Fruit fly (Drosophila melanogaster) whole organism, embryonic: ENCODE data around the gene CG45487.

ENCODE experiments used
- Adf1 ChIP-seq: fragments of 200-800 bp; sonication (Bioruptor generic); IDR thresholded peaks from 2 replicates; pipeline ENCODE4 v1.3.6; 2022; ENCODE audit warnings: missing biosample characterization, missing genetic modification characterization
- CG10267 ChIP-seq: fragments of 200-800 bp; sonication (Bioruptor generic); optimal IDR thresholded peaks from 2 replicates; lab custom pipeline; 2018; ENCODE audit warnings: missing biosample characterization, mild to moderate bottlenecking, missing genetic modification characterization, moderate library complexity
- CG12744 ChIP-seq: fragments of 200-800 bp; sonication (Bioruptor generic); optimal IDR thresholded peaks from 2 replicates; lab custom pipeline; 2016; ENCODE audit warnings: missing biosample characterization, missing genetic modification characterization
- CG13123 ChIP-seq: fragments of 200-800 bp; sonication (Bioruptor generic); optimal IDR thresholded peaks from 2 replicates; lab custom pipeline; 2016; ENCODE audit warnings: missing biosample characterization, missing genetic modification characterization
- CG15479 ChIP-seq: fragments of 200-800 bp; sonication (Bioruptor generic); optimal IDR thresholded peaks from 3 replicates; lab custom pipeline; 2019; ENCODE audit warnings: missing biosample characterization, mild to moderate bottlenecking, missing genetic modification characterization, moderate library complexity
- CG2202 ChIP-seq: fragments of 200-800 bp; sonication (Bioruptor generic); optimal IDR thresholded peaks from 2 replicates; lab custom pipeline; 2018; ENCODE audit warnings: missing biosample characterization, mild to moderate bottlenecking, missing genetic modification characterization
- CG33557 ChIP-seq: fragments of 200-800 bp; sonication (Bioruptor generic); optimal IDR thresholded peaks from 2 replicates; lab custom pipeline; 2019; ENCODE audit warnings: missing biosample characterization, mild to moderate bottlenecking, missing genetic modification characterization, moderate library complexity
- CG6254 ChIP-seq: fragments of 200-800 bp; sonication (Bioruptor generic); optimal IDR thresholded peaks from 3 replicates; lab custom pipeline; 2017; ENCODE audit warnings: mild to moderate bottlenecking, missing biosample characterization, missing genetic modification reagents, missing genetic modification characterization
- CG6689 ChIP-seq: fragments of 200-800 bp; sonication (Bioruptor generic); IDR thresholded peaks from 2 replicates; pipeline ENCODE4 v1.3.6; 2022; ENCODE audit warnings: missing biosample characterization, missing genetic modification characterization
- CG6765 ChIP-seq: fragments of 200-800 bp; sonication (Bioruptor generic); optimal IDR thresholded peaks from 3 replicates; lab custom pipeline; 2017; ENCODE audit warnings: missing biosample characterization, mild to moderate bottlenecking, missing genetic modification characterization
- CG7745 ChIP-seq: fragments of 200-800 bp; sonication (Bioruptor generic); optimal IDR thresholded peaks from 2 replicates; lab custom pipeline; 2018; ENCODE audit warnings: missing biosample characterization, mild to moderate bottlenecking, missing genetic modification characterization, moderate library complexity
- CG8290 ChIP-seq, 3 experiments: fragments of 200-800 bp; sonication (Bioruptor generic); optimal IDR thresholded peaks; 2 replicates each; lab custom pipeline; 2016 to 2019; ENCODE audit warnings: missing biosample characterization in 3 of 3, missing genetic modification characterization in 3 of 3, mild to moderate bottlenecking in 2 of 3, moderate library complexity in 1 of 3
- CG8765 ChIP-seq: fragments of 200-800 bp; sonication (Bioruptor generic); IDR thresholded peaks from 2 replicates; pipeline ENCODE4 v1.3.6; 2022; ENCODE audit warnings: missing biosample characterization, missing genetic modification characterization
- CG9215 ChIP-seq: fragments of 200-800 bp; sonication (Bioruptor generic); IDR thresholded peaks from 2 replicates; pipeline ENCODE4 v1.3.6; 2022; ENCODE audit warnings: missing biosample characterization, missing genetic modification characterization
- CTCF ChIP-seq: fragments of 200-800 bp; sonication (Bioruptor generic); optimal IDR thresholded peaks from 2 replicates; lab custom pipeline; 2017; ENCODE audit warnings: missing biosample characterization, mild to moderate bottlenecking, missing genetic modification characterization, moderate library complexity
- Camta ChIP-seq: fragments of 200-800 bp; sonication (Bioruptor generic); optimal IDR thresholded peaks from 2 replicates; lab custom pipeline; 2016; ENCODE audit warnings: missing biosample characterization, missing genetic modification characterization
- Eip74EF ChIP-seq, 2 experiments: fragments of 200-800 bp in 1 of 2; fragments of >200 bp in 1 of 2; sonication (Bioruptor generic) in 1 of 2; optimal IDR thresholded peaks; 2 replicates each; lab custom pipeline; 2017 to 2019; ENCODE audit warnings: missing biosample characterization in 2 of 2, missing genetic modification characterization in 2 of 2, mild to moderate bottlenecking in 1 of 2, moderate library complexity in 1 of 2
- Gug ChIP-seq: fragments of 200-800 bp; sonication (Bioruptor generic); IDR thresholded peaks from 4 replicates; pipeline ENCODE4 v1.3.6; 2022; ENCODE audit warnings: missing biosample characterization, missing genetic modification characterization
- HmgZ ChIP-seq: fragments of 200-800 bp; sonication (Bioruptor generic); optimal IDR thresholded peaks from 2 replicates; lab custom pipeline; 2018; ENCODE audit warnings: missing biosample characterization, mild to moderate bottlenecking, missing genetic modification characterization
- Hmr ChIP-seq: fragments of 200-800 bp; sonication (Bioruptor generic); optimal IDR thresholded peaks from 3 replicates; lab custom pipeline; 2017; ENCODE audit warnings: mild to moderate bottlenecking, missing biosample characterization, missing genetic modification reagents, missing genetic modification characterization
- MBD-R2 ChIP-seq: fragments of 200-800 bp; sonication (Bioruptor generic); IDR thresholded peaks from 2 replicates; pipeline ENCODE4 v1.3.6; 2022; ENCODE audit warnings: missing biosample characterization, missing genetic modification characterization
- Ptx1 ChIP-seq: fragments of 200-800 bp; sonication (Bioruptor generic); IDR thresholded peaks from 2 replicates; pipeline ENCODE4 v1.3.6; 2022; ENCODE audit warnings: missing biosample characterization, missing genetic modification characterization
- YL-1 ChIP-seq: fragments of 200-800 bp; sonication (Bioruptor generic); optimal IDR thresholded peaks from 3 replicates; lab custom pipeline; 2017; ENCODE audit warnings: missing biosample characterization, mild to moderate bottlenecking, missing genetic modification characterization
- abd-A ChIP-seq: fragments of 200-800 bp; sonication (Bioruptor generic); optimal IDR thresholded peaks from 3 replicates; lab custom pipeline; 2019; ENCODE audit warnings: missing biosample characterization, mild to moderate bottlenecking, missing genetic modification characterization, moderate library complexity
- bab2 ChIP-seq: fragments of 200-800 bp; sonication (Bioruptor generic); optimal IDR thresholded peaks from 2 replicates; lab custom pipeline; 2016; ENCODE audit warnings: missing biosample characterization, missing genetic modification characterization
- ci ChIP-seq: fragments of 200-800 bp; sonication (Bioruptor generic); IDR thresholded peaks from 3 replicates; pipeline ENCODE4 v1.3.6; 2022; ENCODE audit warnings: missing biosample characterization, missing genetic modification characterization
- corto ChIP-seq: fragments of 200-800 bp; sonication (Bioruptor generic); optimal IDR thresholded peaks from 2 replicates; lab custom pipeline; 2016; ENCODE audit warnings: missing biosample characterization, mild to moderate bottlenecking, missing genetic modification characterization, moderate library complexity
- crp ChIP-seq, 2 experiments: fragments of 200-800 bp; sonication (Bioruptor generic); optimal IDR thresholded peaks; 2 replicates in 1 of 2; 3 replicates in 1 of 2; lab custom pipeline; 2017; ENCODE audit warnings: missing biosample characterization in 2 of 2, missing genetic modification characterization in 2 of 2, mild to moderate bottlenecking in 1 of 2, moderate library complexity in 1 of 2
- cwo ChIP-seq: fragments of 200-800 bp; sonication (Bioruptor generic); optimal IDR thresholded peaks from 3 replicates; lab custom pipeline; 2017; ENCODE audit warnings: missing biosample characterization, missing genetic modification characterization, mild to moderate bottlenecking, moderate library complexity, missing genetic modification reagents
- hkb ChIP-seq, 2 experiments: fragments of 200-800 bp in 1 of 2; fragments of >200 bp in 1 of 2; sonication (Bioruptor generic) in 1 of 2; IDR thresholded peaks in 1 of 2; optimal IDR thresholded peaks in 1 of 2; 2 replicates each; pipeline versions ENCODE4 v1.3.6 to Lab custom; 2017 to 2022; ENCODE audit warnings: missing biosample characterization in 1 of 2, missing genetic modification characterization in 1 of 2
- hth ChIP-seq: fragments of >200 bp; optimal IDR thresholded peaks from 2 replicates; lab custom pipeline; 2017; ENCODE audit warnings: inconsistent platforms
- inv ChIP-seq: fragments of 200-800 bp; sonication (Bioruptor generic); IDR thresholded peaks from 2 replicates; pipeline ENCODE4 v1.3.6; 2022; ENCODE audit warnings: missing biosample characterization, missing genetic modification characterization; ENCODE audit not compliant: partially characterized antibody
- jing ChIP-seq: fragments of 200-800 bp; sonication (Bioruptor generic); optimal IDR thresholded peaks from 2 replicates; lab custom pipeline; 2018; ENCODE audit warnings: missing biosample characterization, mild to moderate bottlenecking, missing genetic modification characterization
- scrt ChIP-seq: fragments of 200-800 bp; sonication (Bioruptor generic); optimal IDR thresholded peaks from 2 replicates; lab custom pipeline; 2018; ENCODE audit warnings: missing biosample characterization, mild to moderate bottlenecking, missing genetic modification characterization, moderate library complexity
- shn ChIP-seq: fragments of 200-800 bp; sonication (Bioruptor generic); optimal IDR thresholded peaks from 3 replicates; lab custom pipeline; 2016; ENCODE audit warnings: missing biosample characterization, missing genetic modification characterization
- tap ChIP-seq: fragments of 200-800 bp; optimal IDR thresholded peaks from 3 replicates; lab custom pipeline; 2019; ENCODE audit warnings: missing biosample characterization, mild to moderate bottlenecking, missing genetic modification characterization, moderate library complexity
- vvl ChIP-seq: fragments of 200-800 bp; sonication (Bioruptor generic); IDR thresholded peaks from 2 replicates; pipeline ENCODE4 v1.3.6; 2022; ENCODE audit warnings: missing biosample characterization, missing genetic modification characterization

The CG45487 gene

dm6 chrX:19889128-19889756, 25.8 kb downstream of the CG45487 start (continued):
- TF ChIP-seq shn (GFP tag; lab: Kevin White, UChicago) (peak; percentile 86), Gug (peak; percentile 82), HmgZ (peak; percentile 87), MBD-R2 (peak; percentile 51; the same call in 1 of the 2 replicates), abd-A (tag; lab: Kevin White, UChicago) (peak; percentile 63), jing (GFP tag; lab: Kevin White, UChicago) (peak; percentile 81), CG12744 (GFP tag; lab: Kevin White, UChicago) (peak; percentile 77), YL-1 (GFP tag; lab: Kevin White, UChicago) (peak; percentile 21), CG9215 (GFP tag; lab: Robert Waterston, UW) (peak; percentile 75), inv (GFP tag; lab: Robert Waterston, UW) (no peak), CTCF (GFP tag; lab: Kevin White, UChicago) (no peak), CG8765 (GFP tag; lab: Robert Waterston, UW) (peak; percentile 87), vvl (peak; percentile 85), ci (GFP tag; lab: Robert Waterston, UW) (peak; percentile 93), CG6689 (GFP tag; lab: Robert Waterston, UW) (peak; percentile 69), CG2202 (tag; lab: Kevin White, UChicago) (peak; percentile 75), hth (lab: Kevin White, UChicago) (no peak), crp (GFP tag; optimal IDR thresholded peaks at IDR 0.05; lab: Kevin White, UChicago) (peak in 1 of 2 experiments; percentile 41), CG8290 (GFP tag; optimal IDR thresholded peaks at IDR 0.05; lab: Kevin White, UChicago) (peak; percentile 77), CG8290 (tag; optimal IDR thresholded peaks at IDR 0.05; lab: Kevin White, UChicago) (peak; percentile 32 to 93), corto (peak; percentile 12), CG6765 (peak; percentile 40), CG7745 (no peak), CG10267 (peak; percentile 80), Ptx1 (GFP tag; lab: Robert Waterston, UW) (peak; percentile 81), Adf1 (peak; percentile 70), bab2 (GFP tag; lab: Kevin White, UChicago) (peak; percentile 84), CG15479 (peak; percentile 42), CG33557 (peak; percentile 67), scrt (GFP tag; lab: Kevin White, UChicago) (peak; percentile 85), cwo (GFP tag; lab: Kevin White, UChicago) (peak; percentile 66), Eip74EF (GFP tag; optimal IDR thresholded peaks at IDR 0.05; lab: Kevin White, UChicago) (peak in 1 of 2 experiments; percentile 16), tap (tag; lab: Kevin White, UChicago) (peak; percentile 58), hkb (optimal IDR thresholded peaks at IDR 0.05; lab: Kevin White, UChicago) (no peak), hkb (GFP tag; IDR thresholded peaks at IDR 0.05; lab: Robert Waterston, UW) (peak; percentile 75; the same call in 1 of the 2 replicates), CG13123 (GFP tag; lab: Kevin White, UChicago) (peak; percentile 66), Camta (GFP tag; lab: Kevin White, UChicago) (peak; percentile 80), Hmr (GFP tag; lab: Kevin White, UChicago) (peak; percentile 88), CG6254 (peak; percentile 44)
